Fruit fly (Drosophila melanogaster) whole organism, prepupa: ENCODE results near the gene CG33177.

Source experiments
- Blimp-1 ChIP-seq: fragments of 200-800 bp; sonication (Bioruptor generic); optimal IDR thresholded peaks from 3 replicates; lab custom pipeline; 2017; ENCODE audit warnings: missing biosample characterization, missing genetic modification characterization, mild to moderate bottlenecking, moderate library complexity, missing genetic modification reagents
- CG10631 ChIP-seq: fragments of 200-800 bp; sonication (Bioruptor generic); optimal IDR thresholded peaks from 2 replicates; lab custom pipeline; 2016; ENCODE audit warnings: missing biosample characterization, missing genetic modification characterization
- CG10669 ChIP-seq: fragments of 200-800 bp; sonication (Bioruptor generic); optimal IDR thresholded peaks from 3 replicates; lab custom pipeline; 2018; ENCODE audit warnings: missing biosample characterization, mild to moderate bottlenecking, missing genetic modification characterization, moderate library complexity
- CG11294 ChIP-seq: fragments of 200-800 bp; sonication (Bioruptor generic); IDR thresholded peaks from 2 replicates; pipeline ENCODE4 v1.3.6; 2022; ENCODE audit warnings: missing biosample characterization, missing genetic modification characterization
- CG11902 ChIP-seq: fragments of 200-800 bp; sonication (Bioruptor generic); optimal IDR thresholded peaks from 3 replicates; lab custom pipeline; 2016; ENCODE audit warnings: missing biosample characterization, missing genetic modification characterization
- CG1621 ChIP-seq: fragments of 200-800 bp; sonication (Bioruptor generic); optimal IDR thresholded peaks from 3 replicates; lab custom pipeline; 2018; ENCODE audit warnings: missing biosample characterization, mild to moderate bottlenecking, missing genetic modification characterization
- CG3032 ChIP-seq: fragments of 200-800 bp; optimal IDR thresholded peaks from 2 replicates; lab custom pipeline; 2019; ENCODE audit warnings: missing biosample characterization, mild to moderate bottlenecking, missing genetic modification characterization, moderate library complexity
- CG31627 ChIP-seq: fragments of 200-800 bp; sonication (Bioruptor generic); optimal IDR thresholded peaks from 3 replicates; lab custom pipeline; 2016; ENCODE audit warnings: missing biosample characterization, missing genetic modification characterization
- CG32006 ChIP-seq: fragments of 200-800 bp; sonication (Bioruptor generic); optimal IDR thresholded peaks from 3 replicates; lab custom pipeline; 2017; ENCODE audit warnings: missing biosample characterization, mild to moderate bottlenecking, missing genetic modification characterization
- CG34406 ChIP-seq: fragments of 200-800 bp; sonication (Bioruptor generic); optimal IDR thresholded peaks from 3 replicates; lab custom pipeline; 2016; ENCODE audit warnings: missing biosample characterization, missing genetic modification characterization
- CG3919 ChIP-seq: fragments of 200-800 bp; sonication (Bioruptor generic); optimal IDR thresholded peaks from 3 replicates; lab custom pipeline; 2016; ENCODE audit warnings: missing biosample characterization, missing genetic modification characterization
- CG4318 ChIP-seq: fragments of 200-800 bp; sonication (Bioruptor generic); optimal IDR thresholded peaks from 3 replicates; lab custom pipeline; 2017; ENCODE audit warnings: missing biosample characterization, mild to moderate bottlenecking, missing genetic modification characterization
- CG6276 ChIP-seq: fragments of 200-800 bp; sonication (Bioruptor generic); optimal IDR thresholded peaks from 2 replicates; lab custom pipeline; 2017; ENCODE audit warnings: missing biosample characterization, mild to moderate bottlenecking, missing genetic modification characterization
- CG6808 ChIP-seq: fragments of 200-800 bp; sonication (Bioruptor generic); optimal IDR thresholded peaks from 3 replicates; lab custom pipeline; 2017; ENCODE audit warnings: missing biosample characterization, missing genetic modification characterization, mild to moderate bottlenecking, moderate library complexity, missing genetic modification reagents
- CG6854 ChIP-seq: fragments of 200-800 bp; sonication (Bioruptor generic); optimal IDR thresholded peaks from 2 replicates; lab custom pipeline; 2017; ENCODE audit warnings: missing biosample characterization, mild to moderate bottlenecking, missing genetic modification characterization
- CG7368 ChIP-seq: fragments of 200-800 bp; sonication (Bioruptor generic); optimal IDR thresholded peaks from 3 replicates; lab custom pipeline; 2016; ENCODE audit warnings: missing biosample characterization, missing genetic modification characterization
- CG8319 ChIP-seq: fragments of 200-800 bp; sonication (Bioruptor generic); optimal IDR thresholded peaks from 3 replicates; lab custom pipeline; 2016; ENCODE audit warnings: missing biosample characterization, missing genetic modification characterization
- CG8632 ChIP-seq: fragments of 200-800 bp; sonication (Bioruptor generic); optimal IDR thresholded peaks from 3 replicates; lab custom pipeline; 2016; ENCODE audit warnings: missing biosample characterization, missing genetic modification characterization
- Eip75B ChIP-seq: fragments of 200-800 bp; sonication (Bioruptor generic); optimal IDR thresholded peaks from 3 replicates; lab custom pipeline; 2016; ENCODE audit warnings: missing biosample characterization, missing genetic modification characterization
- Eip78C ChIP-seq: fragments of 200-800 bp; sonication (Bioruptor generic); peaks from one replicate; lab custom pipeline; 2016; ENCODE audit warnings: missing biosample characterization, missing genetic modification characterization
- Eip93F ChIP-seq: fragments of 200-800 bp; sonication (Bioruptor generic); optimal IDR thresholded peaks from 2 replicates; lab custom pipeline; 2016; ENCODE audit warnings: missing biosample characterization, mild to moderate bottlenecking, missing genetic modification characterization
- Ets21C ChIP-seq: fragments of 200-800 bp; sonication (Bioruptor generic); optimal IDR thresholded peaks from 3 replicates; lab custom pipeline; 2016; ENCODE audit warnings: missing biosample characterization, missing genetic modification characterization
- Hr39 ChIP-seq: fragments of 200-800 bp; sonication (Bioruptor generic); optimal IDR thresholded peaks from 2 replicates; lab custom pipeline; 2016; ENCODE audit warnings: missing biosample characterization, missing genetic modification characterization
- Hr4 ChIP-seq: fragments of 200-800 bp; sonication (Bioruptor generic); optimal IDR thresholded peaks from 3 replicates; lab custom pipeline; 2016; ENCODE audit warnings: missing biosample characterization, missing genetic modification characterization
- Met ChIP-seq: fragments of 200-800 bp; sonication (Bioruptor generic); optimal IDR thresholded peaks from 3 replicates; lab custom pipeline; 2016; ENCODE audit warnings: missing biosample characterization, missing genetic modification characterization
- OdsH ChIP-seq: fragments of 200-800 bp; sonication (Bioruptor generic); optimal IDR thresholded peaks from 3 replicates; lab custom pipeline; 2016; ENCODE audit warnings: missing biosample characterization, missing genetic modification characterization
- Smox ChIP-seq: fragments of 200-800 bp; sonication (Bioruptor generic); optimal IDR thresholded peaks from 3 replicates; lab custom pipeline; 2016; ENCODE audit warnings: missing biosample characterization, missing genetic modification characterization
- Sox102F ChIP-seq: fragments of 200-800 bp; sonication (Bioruptor generic); optimal IDR thresholded peaks from 2 replicates; lab custom pipeline; 2016; ENCODE audit warnings: missing biosample characterization, mild to moderate bottlenecking, missing genetic modification characterization
- Sox14 ChIP-seq: fragments of 200-800 bp; sonication (Bioruptor generic); optimal IDR thresholded peaks from 3 replicates; lab custom pipeline; 2016; ENCODE audit warnings: missing biosample characterization, missing genetic modification characterization
- Sox15 ChIP-seq: fragments of 200-800 bp; sonication (Bioruptor generic); optimal IDR thresholded peaks from 3 replicates; lab custom pipeline; 2016; ENCODE audit warnings: missing biosample characterization, missing genetic modification characterization
- achi ChIP-seq: fragments of 200-800 bp; sonication (Bioruptor generic); optimal IDR thresholded peaks from 3 replicates; lab custom pipeline; 2016; ENCODE audit warnings: missing biosample characterization, missing genetic modification characterization
- acj6 ChIP-seq: fragments of 200-800 bp; sonication (Bioruptor generic); optimal IDR thresholded peaks from 3 replicates; lab custom pipeline; 2016; ENCODE audit warnings: missing biosample characterization, missing genetic modification characterization
- cyc ChIP-seq: fragments of 200-800 bp; sonication (Bioruptor generic); optimal IDR thresholded peaks from 3 replicates; lab custom pipeline; 2016; ENCODE audit warnings: missing biosample characterization, missing genetic modification characterization
- dac ChIP-seq: fragments of 200-800 bp; sonication (Bioruptor generic); optimal IDR thresholded peaks from 2 replicates; lab custom pipeline; 2017; ENCODE audit warnings: missing biosample characterization, mild to moderate bottlenecking, missing genetic modification characterization
- dsx ChIP-seq: fragments of 200-800 bp; optimal IDR thresholded peaks from 3 replicates; lab custom pipeline; 2019; ENCODE audit warnings: missing biosample characterization, mild to moderate bottlenecking, missing genetic modification characterization, moderate library complexity; ENCODE audit not compliant: poor library complexity, severe bottlenecking
- eg ChIP-seq: fragments of 200-800 bp; sonication (Bioruptor generic); IDR thresholded peaks from 3 replicates; pipeline ENCODE4 v1.3.6; 2022; ENCODE audit warnings: missing biosample characterization, missing genetic modification characterization
- esn ChIP-seq: fragments of 200-800 bp; sonication (Bioruptor generic); optimal IDR thresholded peaks from 2 replicates; lab custom pipeline; 2016; ENCODE audit warnings: missing biosample characterization, mild to moderate bottlenecking, missing genetic modification characterization, moderate library complexity
- fkh ChIP-seq: fragments of 200-800 bp; sonication (Bioruptor generic); optimal IDR thresholded peaks from 3 replicates; lab custom pipeline; 2017; ENCODE audit warnings: missing biosample characterization, mild to moderate bottlenecking, missing genetic modification characterization, moderate library complexity
- lz ChIP-seq: fragments of 200-800 bp; sonication (Bioruptor generic); optimal IDR thresholded peaks from 3 replicates; lab custom pipeline; 2016; ENCODE audit warnings: missing biosample characterization, missing genetic modification characterization
- net ChIP-seq: fragments of 200-800 bp; sonication (Bioruptor generic); optimal IDR thresholded peaks from 3 replicates; lab custom pipeline; 2016; ENCODE audit warnings: missing biosample characterization, missing genetic modification characterization
- pdm3 ChIP-seq: fragments of 200-800 bp; sonication (Bioruptor generic); optimal IDR thresholded peaks from 3 replicates; lab custom pipeline; 2016; ENCODE audit warnings: missing biosample characterization, missing genetic modification characterization
- salr ChIP-seq, 2 experiments: fragments of 200-800 bp; sonication (Bioruptor generic); optimal IDR thresholded peaks; 3 replicates each; lab custom pipeline; 2016 to 2018; ENCODE audit warnings: missing biosample characterization in 2 of 2, missing genetic modification characterization in 2 of 2, mild to moderate bottlenecking in 1 of 2
- spab ChIP-seq: fragments of 200-800 bp; sonication (Bioruptor generic); optimal IDR thresholded peaks from 2 replicates; lab custom pipeline; 2017; ENCODE audit warnings: missing biosample characterization, mild to moderate bottlenecking, missing genetic modification characterization, missing genetic modification reagents
- svp ChIP-seq: fragments of 200-800 bp; sonication (Bioruptor generic); peaks from one replicate; lab custom pipeline; 2016; ENCODE audit warnings: missing biosample characterization, missing genetic modification characterization
- topi ChIP-seq: fragments of 200-800 bp; sonication (Bioruptor generic); optimal IDR thresholded peaks from 3 replicates; lab custom pipeline; 2016; ENCODE audit warnings: missing biosample characterization, missing genetic modification characterization
- vri ChIP-seq: fragments of 200-800 bp; sonication (Bioruptor generic); optimal IDR thresholded peaks from 3 replicates; lab custom pipeline; 2016; ENCODE audit warnings: missing biosample characterization, mild to moderate bottlenecking, missing genetic modification characterization

The CG33177 gene

dm6 chrX:15080780-15081402, at the start of gene CG33177:
TSS of gene CG33177 (plus strand) at chrX:15081367.
- no peak for TF ChIP-seq achi (GFP tag; lab: Kevin White, UChicago)
- peak; percentile 45 for TF ChIP-seq Eip78C
- TF ChIP-seq cyc (GFP tag; lab: Kevin White, UChicago), result peak; percentile 36
- TF ChIP-seq Hr39 (GFP tag; lab: Kevin White, UChicago), result peak; percentile 42
- peak; percentile 25 for TF ChIP-seq fkh (GFP tag; lab: Kevin White, UChicago)
- no peak for TF ChIP-seq Sox102F (GFP tag; lab: Kevin White, UChicago)
- peak; percentile 52 for TF ChIP-seq CG31627 (GFP tag; lab: Kevin White, UChicago)
- TF ChIP-seq topi (GFP tag; lab: Kevin White, UChicago), result peak; percentile 12
- TF ChIP-seq pdm3 (GFP tag; lab: Kevin White, UChicago), result peak; percentile 18
- no peak for TF ChIP-seq Blimp-1
- TF ChIP-seq vri (GFP tag; lab: Kevin White, UChicago), result peak; percentile 37
- no peak for TF ChIP-seq eg (GFP tag; lab: Robert Waterston, UW)
- no peak for TF ChIP-seq CG4318 (GFP tag; lab: Kevin White, UChicago)
- peak; percentile 17 for TF ChIP-seq lz (GFP tag; lab: Kevin White, UChicago)
- TF ChIP-seq CG3919 (GFP tag; lab: Kevin White, UChicago), result no peak
- no peak for TF ChIP-seq CG6276
- peak; percentile 29 for TF ChIP-seq esn (GFP tag; lab: Kevin White, UChicago)
- no peak for TF ChIP-seq CG3032 (tag; lab: Kevin White, UChicago)
- TF ChIP-seq Met, result peak; percentile 5
- TF ChIP-seq svp (GFP tag; lab: Kevin White, UChicago), result peak; percentile 69
- TF ChIP-seq Eip75B (GFP tag; lab: Kevin White, UChicago), result no peak
- no peak for TF ChIP-seq Ets21C (GFP tag; lab: Kevin White, UChicago)
- no peak for TF ChIP-seq dac (GFP tag; lab: Kevin White, UChicago)
- no peak for TF ChIP-seq Eip93F (GFP tag; lab: Kevin White, UChicago)

- TF ChIP-seq acj6 (GFP tag; lab: Kevin White, UChicago), result no peak
- TF ChIP-seq vri (GFP tag; lab: Kevin White, UChicago), result peak; percentile 10
- TF ChIP-seq Blimp-1, result no peak
- peak; percentile 48 for TF ChIP-seq CG34406
- no peak for TF ChIP-seq CG8319 (GFP tag; lab: Kevin White, UChicago)
- TF ChIP-seq spab, result no peak
- no peak for TF ChIP-seq CG6854 (GFP tag; lab: Kevin White, UChicago)
- peak; percentile 48 for TF ChIP-seq CG31627 (GFP tag; lab: Kevin White, UChicago)
- peak; percentile 26 for TF ChIP-seq cyc (GFP tag; lab: Kevin White, UChicago)
- peak; percentile 11 for TF ChIP-seq lz (GFP tag; lab: Kevin White, UChicago)
- TF ChIP-seq Eip93F (GFP tag; lab: Kevin White, UChicago), result no peak
- no peak for TF ChIP-seq dac (GFP tag; lab: Kevin White, UChicago)
- TF ChIP-seq CG4318 (GFP tag; lab: Kevin White, UChicago), result peak; percentile 13
- peak; percentile 42 for TF ChIP-seq topi (GFP tag; lab: Kevin White, UChicago)
- TF ChIP-seq CG1621 (tag; lab: Kevin White, UChicago), result no peak
- TF ChIP-seq pdm3 (GFP tag; lab: Kevin White, UChicago), result peak; percentile 23
- TF ChIP-seq dsx (GFP tag; lab: Kevin White, UChicago), result no peak
- no peak for TF ChIP-seq Sox15 (GFP tag; lab: Kevin White, UChicago)
- TF ChIP-seq CG10669 (GFP tag; lab: Kevin White, UChicago), result peak; percentile 28
- peak; percentile 7 for TF ChIP-seq OdsH (GFP tag; lab: Kevin White, UChicago)
- peak; percentile 43 for TF ChIP-seq CG6276
- no peak for TF ChIP-seq Hr4 (GFP tag; lab: Kevin White, UChicago)
- no peak for TF ChIP-seq salr (GFP tag; optimal IDR thresholded peaks at IDR 0.05; lab: Kevin White, UChicago)
- TF ChIP-seq esn (GFP tag; lab: Kevin White, UChicago), result peak; percentile 34
- no peak for TF ChIP-seq fkh (GFP tag; lab: Kevin White, UChicago)
- TF ChIP-seq net (GFP tag; lab: Kevin White, UChicago), result no peak
- TF ChIP-seq CG3032 (tag; lab: Kevin White, UChicago), result no peak
- peak; percentile 15 for TF ChIP-seq Smox (GFP tag; lab: Kevin White, UChicago)
- TF ChIP-seq svp (GFP tag; lab: Kevin White, UChicago), result peak; percentile 76
- no peak for TF ChIP-seq CG10631 (GFP tag; lab: Kevin White, UChicago)
- TF ChIP-seq CG7368 (GFP tag; lab: Kevin White, UChicago), result peak; percentile 18
- TF ChIP-seq CG8632 (GFP tag; lab: Kevin White, UChicago), result no peak
- peak; percentile 37 for TF ChIP-seq CG32006 (GFP tag; lab: Kevin White, UChicago)
- peak; percentile 33 for TF ChIP-seq Met
- TF ChIP-seq CG3919 (GFP tag; lab: Kevin White, UChicago), result peak; percentile 35
- no peak for TF ChIP-seq CG6808 (GFP tag; lab: Kevin White, UChicago)
- TF ChIP-seq CG11294, result peak; percentile 34; the same call in 1 of the 2 replicates
- TF ChIP-seq CG11902 (GFP tag; lab: Kevin White, UChicago), result peak; percentile 13
- TF ChIP-seq Sox14 (GFP tag; lab: Kevin White, UChicago), result peak; percentile 19
These were observed 38.7 kb upstream of the CG33177 start for dm6 chrX:15042499-15042898.
